Worm (Caenorhabditis elegans): Measurements from ENCODE around the gene C26G2.2.

The C26G2.2 gene

ce11 chrX:14715459-14715858 is 51.3 kb downstream of the C26G2.2 start:
- TF ChIP-seq tbx-11 (GFP tag; IDR thresholded peaks at IDR 0.05): no peak
- no peak for TF ChIP-seq aly-1 (tag; optimal IDR thresholded peaks at IDR 0.05)
- TF ChIP-seq tra-4 (tag; optimal IDR thresholded peaks at IDR 0.05): no peak
- TF ChIP-seq hnd-1 (tag; optimal IDR thresholded peaks at IDR 0.05): no peak
- TF ChIP-seq B0310.2 (tag; optimal IDR thresholded peaks at IDR 0.05): no peak

ce11 chrX:14717782-14718181 is 53.7 kb downstream of the C26G2.2 start:
- TF ChIP-seq B0310.2 (tag; optimal IDR thresholded peaks at IDR 0.05): no peak
- TF ChIP-seq flt-1 (GFP tag; IDR thresholded peaks at IDR 0.05): no peak
- no peak for TF ChIP-seq hmg-4 (GFP tag; optimal IDR thresholded peaks at IDR 0.05)
- TF ChIP-seq hmbx-1 (tag; optimal IDR thresholded peaks at IDR 0.05): no peak
- TF ChIP-seq tbx-37 (GFP tag; conservative IDR thresholded peaks at IDR 0.05): no peak
- TF ChIP-seq tra-4 (tag; optimal IDR thresholded peaks at IDR 0.05): no peak
- TF ChIP-seq pes-1 (GFP tag; IDR thresholded peaks at IDR 0.05): no peak
- no peak for TF ChIP-seq sea-1 (GFP tag; conservative IDR thresholded peaks at IDR 0.05)
- TF ChIP-seq tbx-11 (GFP tag; IDR thresholded peaks at IDR 0.05): no peak
- no peak for TF ChIP-seq ceh-13 (GFP tag; optimal IDR thresholded peaks at IDR 0.05)
- no peak for TF ChIP-seq F13C5.2 (tag; optimal IDR thresholded peaks at IDR 0.05)
- TF ChIP-seq ama-1 (optimal IDR thresholded peaks at IDR 0.05): no peak
- no peak for TF ChIP-seq ets-7 (tag; optimal IDR thresholded peaks at IDR 0.05)
- TF ChIP-seq hnd-1 (tag; optimal IDR thresholded peaks at IDR 0.05): no peak
- no peak for TF ChIP-seq scrt-1 (GFP tag; IDR thresholded peaks at IDR 0.05)
- no peak for TF ChIP-seq aly-1 (tag; optimal IDR thresholded peaks at IDR 0.05)
- TF ChIP-seq ceh-36 (tag; optimal IDR thresholded peaks at IDR 0.05): no peak
